Worm (Caenorhabditis elegans): ENCODE data around the gene Y69E1A.1.
A peak's percentile ranks its signal among the peaks of the same experiment; 100 is the strongest.

The Y69E1A.1 gene

ce11 chrIV:10919770-10920169 lies 28.9 kb downstream of the Y69E1A.1 start, which contains the start of gene rbr-2:
Gene rbr-2 (plus strand): TSS chrIV:10920070.
- TF ChIP-seq Y56A3A.18 (GFP tag; IDR thresholded peaks at IDR 0.05) = no peak
- no peak for TF ChIP-seq unc-62 (GFP tag; optimal IDR thresholded peaks at IDR 0.05)
- TF ChIP-seq mel-28 (tag; optimal IDR thresholded peaks at IDR 0.05; ENCODE audit: borderline replicate concordance) = no peak
- no peak for TF ChIP-seq rcor-1 (GFP tag; IDR thresholded peaks at IDR 0.05)
- no peak for TF ChIP-seq cebp-2 (GFP tag; IDR thresholded peaks at IDR 0.05)
- no peak for TF ChIP-seq ccch-3 (GFP tag; optimal IDR thresholded peaks at IDR 0.05)
- TF ChIP-seq ceh-27 (GFP tag; optimal IDR thresholded peaks at IDR 0.05) = no peak
- TF ChIP-seq dpl-1 (GFP tag; optimal IDR thresholded peaks at IDR 0.05) = no peak
- TF ChIP-seq gei-17 (GFP tag; optimal IDR thresholded peaks at IDR 0.05) = no peak
- TF ChIP-seq somi-1 (GFP tag; optimal IDR thresholded peaks at IDR 0.05) = no peak
- no peak for TF ChIP-seq ceh-91 (GFP tag; IDR thresholded peaks at IDR 0.05)
- no peak for TF ChIP-seq atf-7 (tag; optimal IDR thresholded peaks at IDR 0.05)
- no peak for TF ChIP-seq ceh-79 (tag; optimal IDR thresholded peaks at IDR 0.05)
- TF ChIP-seq F39B2.1 (GFP tag; IDR thresholded peaks at IDR 0.05) = no peak
- no peak for TF ChIP-seq F37B4.10 (GFP tag; IDR thresholded peaks at IDR 0.05)
- TF ChIP-seq dox-1 (GFP tag; IDR thresholded peaks at IDR 0.05) = no peak
- no peak for TF ChIP-seq fkh-3 (tag; optimal IDR thresholded peaks at IDR 0.05)
- no peak for TF ChIP-seq lsy-27 (tag; optimal IDR thresholded peaks at IDR 0.05; ENCODE audit: borderline replicate concordance, insufficient read depth)
- TF ChIP-seq ztf-25 (GFP tag; IDR thresholded peaks at IDR 0.05) = no peak
- no peak for TF ChIP-seq tbx-9 (tag; optimal IDR thresholded peaks at IDR 0.05; ENCODE audit: borderline replicate concordance)

- TF ChIP-seq F57C9.4 (tag; optimal IDR thresholded peaks at IDR 0.05) = no peak
- peak; percentile 81 for TF ChIP-seq mcd-1 (GFP tag; IDR thresholded peaks at IDR 0.05)
- peak; percentile 74; the same call in 1 of the 2 replicates for TF ChIP-seq lir-1 (GFP tag; conservative IDR thresholded peaks at IDR 0.05)
- TF ChIP-seq ekl-4 (GFP tag; IDR thresholded peaks at IDR 0.05) = peak; percentile 43
- TF ChIP-seq lin-26 (GFP tag; IDR thresholded peaks at IDR 0.05) = 0 out of 2 replicates have a peak, but pooled peaks have one; percentile 40
- TF ChIP-seq F33H1.4 (GFP tag; IDR thresholded peaks at IDR 0.05) = peak; percentile 92
- TF ChIP-seq chd-7 (tag; optimal IDR thresholded peaks at IDR 0.05) = peak; percentile 58
- TF ChIP-seq egl-18 (GFP tag; IDR thresholded peaks at IDR 0.05) = no peak
- no peak for TF ChIP-seq ceh-58 (GFP tag; IDR thresholded peaks at IDR 0.05)
- TF ChIP-seq madf-10 (tag; optimal IDR thresholded peaks at IDR 0.05) = peak; percentile 44
- TF ChIP-seq tbp1 (GFP tag; optimal IDR thresholded peaks at IDR 0.05) = peak; percentile 38
- peak; percentile 16 for TF ChIP-seq nhr-90 (tag; optimal IDR thresholded peaks at IDR 0.05)
- peak; percentile 59 for TF ChIP-seq ztf-26 (tag; optimal IDR thresholded peaks at IDR 0.05)
- TF ChIP-seq Y95B8A.8 (GFP tag; IDR thresholded peaks at IDR 0.05) = no peak
- peak; percentile 87 for TF ChIP-seq ceh-27 (GFP tag; optimal IDR thresholded peaks at IDR 0.05)
- TF ChIP-seq madf-8 (GFP tag; conservative IDR thresholded peaks at IDR 0.05) = peak; percentile 91
- peak; percentile 25 for TF ChIP-seq snpc-3.4 (tag; optimal IDR thresholded peaks at IDR 0.05)
- peak; percentile 68 for TF ChIP-seq ceh-91 (GFP tag; IDR thresholded peaks at IDR 0.05)
- peak; percentile 91 for TF ChIP-seq hmg-1.2 (GFP tag; IDR thresholded peaks at IDR 0.05)
- peak; percentile 84 for TF ChIP-seq dox-1 (GFP tag; IDR thresholded peaks at IDR 0.05)
- TF ChIP-seq mxl-1 (tag; optimal IDR thresholded peaks at IDR 0.05) = no peak
- peak; percentile 83 for TF ChIP-seq nhr-80 (tag; optimal IDR thresholded peaks at IDR 0.05)
- TF ChIP-seq K11D2.4 (GFP tag; IDR thresholded peaks at IDR 0.05) = 0 out of 2 replicates have a peak, but pooled peaks have one; percentile 33
- TF ChIP-seq attf-3 (GFP tag; conservative IDR thresholded peaks at IDR 0.05) = 0 out of 2 replicates have a peak, but pooled peaks have one; percentile 20
- TF ChIP-seq mes-4 (tag; optimal IDR thresholded peaks at IDR 0.05) = no peak
- no peak for TF ChIP-seq B0261.1 (tag; optimal IDR thresholded peaks at IDR 0.05)
- no peak for TF ChIP-seq egl-44 (GFP tag; IDR thresholded peaks at IDR 0.05)
- no peak for TF ChIP-seq cebp-2 (GFP tag; IDR thresholded peaks at IDR 0.05)
- peak; percentile 62; the same call in 1 of the 2 replicates for TF ChIP-seq nfyb-1 (GFP tag; IDR thresholded peaks at IDR 0.05)
- no peak for TF ChIP-seq F37B4.10 (GFP tag; IDR thresholded peaks at IDR 0.05)
- TF ChIP-seq F23B12.7 (tag; optimal IDR thresholded peaks at IDR 0.05; ENCODE audit: insufficient read depth) = no peak
- no peak for TF ChIP-seq F22D6.2 (tag; optimal IDR thresholded peaks at IDR 0.05)
These were observed 29.7 kb downstream of the Y69E1A.1 start for ce11 chrIV:10918877-10919560.

Measured in whole organism, young adult.